Fruit fly (Drosophila melanogaster): ENCODE data around the gene mew.

Gene mew

dm6 chrX:13287854-13288376 is 29.6 kb upstream of the mew start, which contains the start of gene Remo (continued):
- TF ChIP-seq CG7357 (GFP tag; IDR thresholded peaks at IDR 0.05) (no peak), Hr78 (GFP tag; optimal IDR thresholded peaks at IDR 0.05) (peak in 1 of 2 experiments; percentile 95), CG8944 (GFP tag; optimal IDR thresholded peaks at IDR 0.05) (no peak), CG7928 (GFP tag; optimal IDR thresholded peaks at IDR 0.05) (peak; percentile 29), CG7963 (GFP tag; IDR thresholded peaks at IDR 0.05; ENCODE audit: partially characterized antibody) (no peak), grn (GFP tag; optimal IDR thresholded peaks at IDR 0.05) (no peak), her (GFP tag; optimal IDR thresholded peaks at IDR 0.05) (no peak), nerfin-2 (GFP tag; IDR thresholded peaks at IDR 0.05; ENCODE audit: partially characterized antibody) (no peak), Taf1 (GFP tag; IDR thresholded peaks at IDR 0.05) (no peak), CG11723 (GFP tag; optimal IDR thresholded peaks at IDR 0.05) (no peak), Six4 (GFP tag; optimal IDR thresholded peaks at IDR 0.05) (no peak), BEAF-32 (GFP tag; optimal IDR thresholded peaks at IDR 0.05) (peak; percentile 89), CG9797 (GFP tag; optimal IDR thresholded peaks at IDR 0.05) (peak; percentile 78), da (GFP tag; optimal IDR thresholded peaks at IDR 0.05) (no peak), CG15479 (GFP tag; optimal IDR thresholded peaks at IDR 0.05) (peak; percentile 62), Asciz (GFP tag; optimal IDR thresholded peaks at IDR 0.05) (no peak), CG4707 (GFP tag; optimal IDR thresholded peaks at IDR 0.05) (no peak), HLHmδ (GFP tag; optimal IDR thresholded peaks at IDR 0.05) (no peak), Oaz (GFP tag; IDR thresholded peaks at IDR 0.05) (no peak), Abd-B (GFP tag; optimal IDR thresholded peaks at IDR 0.05) (peak; percentile 92), ERR (GFP tag; optimal IDR thresholded peaks at IDR 0.05) (no peak), ssp (GFP tag; IDR thresholded peaks at IDR 0.05) (no peak), CG12942 (GFP tag; optimal IDR thresholded peaks at IDR 0.05) (no peak), Hmx (GFP tag; optimal IDR thresholded peaks at IDR 0.05) (no peak), tup (GFP tag; optimal IDR thresholded peaks at IDR 0.05) (no peak), CG12744 (GFP tag; optimal IDR thresholded peaks at IDR 0.05) (no peak), zf30C (GFP tag; optimal IDR thresholded peaks at IDR 0.05) (peak; percentile 91), chm (GFP tag; IDR thresholded peaks at IDR 0.05) (no peak), ash1 (GFP tag; optimal IDR thresholded peaks at IDR 0.05) (no peak), CG8290 (GFP tag; optimal IDR thresholded peaks at IDR 0.05) (no peak), CG8290 (tag; optimal IDR thresholded peaks at IDR 0.05) (no peak), dimm (GFP tag; IDR thresholded peaks at IDR 0.05) (no peak), CG18476 (GFP tag; optimal IDR thresholded peaks at IDR 0.05) (no peak), CG10274 (GFP tag; optimal IDR thresholded peaks at IDR 0.05) (no peak), lov (optimal IDR thresholded peaks at IDR 0.05) (no peak), lov (GFP tag; IDR thresholded peaks at IDR 0.05) (no peak), CG6813 (GFP tag; optimal IDR thresholded peaks at IDR 0.05) (no peak), gt (GFP tag; IDR thresholded peaks at IDR 0.05) (no peak), Rfx (GFP tag; IDR thresholded peaks at IDR 0.05) (0 out of 2 replicates have a peak, but pooled peaks have one; percentile 25), Mrtf (GFP tag; IDR thresholded peaks at IDR 0.05) (no peak), pita (GFP tag; optimal IDR thresholded peaks at IDR 0.05) (peak; percentile 78), CG11456 (GFP tag; IDR thresholded peaks at IDR 0.05) (no peak), CG3163 (GFP tag; optimal IDR thresholded peaks at IDR 0.05) (no peak), Stat92E (GFP tag; optimal IDR thresholded peaks at IDR 0.05) (no peak), CG34224 (GFP tag; IDR thresholded peaks at IDR 0.05; ENCODE audit: partially characterized antibody) (peak; percentile 50), Nf-YB (GFP tag; optimal IDR thresholded peaks at IDR 0.05) (no peak), sna (GFP tag; IDR thresholded peaks at IDR 0.05; ENCODE audit: partially characterized antibody) (peak; percentile 58), dati (GFP tag; IDR thresholded peaks at IDR 0.05) (no peak), sens (GFP tag) (no peak), CG15696 (tag; optimal IDR thresholded peaks at IDR 0.05) (no peak), Dbx (GFP tag; IDR thresholded peaks at IDR 0.05) (peak; percentile 35; the same call in 1 of the 3 replicates)
